Worm (Caenorhabditis elegans) whole organism, late embryonic: ENCODE measurements around the gene lgc-47.

Experiments
- C38D4.7 ChIP-seq: fragments of 200-800 bp; sonication (Bioruptor generic); optimal IDR thresholded peaks from 2 replicates; lab custom pipeline; 2018; ENCODE audit warnings: mild to moderate bottlenecking, missing genetic modification characterization, moderate library complexity, missing compliant biosample characterization
- F13H6.1 ChIP-seq: sonication (generic microtip); optimal IDR thresholded peaks from 2 replicates; lab custom pipeline; 2016; ENCODE audit warnings: missing genetic modification characterization, missing compliant biosample characterization
- K02D7.2 ChIP-seq: sonication (generic microtip); optimal IDR thresholded peaks from 2 replicates; lab custom pipeline; 2017; ENCODE audit warnings: mild to moderate bottlenecking, missing genetic modification characterization, missing compliant biosample characterization
- K09A11.1 ChIP-seq: sonication (generic microtip); optimal IDR thresholded peaks from 2 replicates; lab custom pipeline; 2017; ENCODE audit warnings: antibody characterized with exemption, mild to moderate bottlenecking, missing genetic modification characterization, missing compliant biosample characterization; ENCODE audit not compliant: insufficient read depth
- Y22D7AL.16 ChIP-seq: sonication (generic microtip); optimal IDR thresholded peaks from 2 replicates; lab custom pipeline; 2016; ENCODE audit warnings: missing genetic modification characterization, missing compliant biosample characterization
- ama-1 ChIP-seq: fragments of 150-350 bp; optimal IDR thresholded peaks from 2 replicates; lab custom pipeline; 2014
- ceh-14 ChIP-seq: sonication (generic microtip); optimal IDR thresholded peaks from 2 replicates; lab custom pipeline; 2016; ENCODE audit warnings: missing genotype, missing genetic modification characterization, missing compliant biosample characterization
- ceh-2 ChIP-seq: sonication (generic microtip); optimal IDR thresholded peaks from 2 replicates; lab custom pipeline; 2016; ENCODE audit warnings: missing genotype, missing genetic modification characterization, missing compliant biosample characterization
- ceh-22 ChIP-seq: sonication (generic microtip); optimal IDR thresholded peaks from 2 replicates; lab custom pipeline; 2017; ENCODE audit warnings: missing biosample characterization, missing genetic modification characterization
- ceh-24 ChIP-seq: sonication (generic microtip); optimal IDR thresholded peaks from 2 replicates; lab custom pipeline; 2016; ENCODE audit warnings: mild to moderate bottlenecking, missing genetic modification characterization, missing compliant biosample characterization
- ceh-30 ChIP-seq: fragments of 150-350 bp; optimal IDR thresholded peaks from 2 replicates; lab custom pipeline; 2014; ENCODE audit warnings: missing biosample characterization, missing genetic modification characterization
- ceh-34 ChIP-seq: sonication (generic microtip); optimal IDR thresholded peaks from 2 replicates; lab custom pipeline; 2016; ENCODE audit warnings: mild to moderate bottlenecking, missing genetic modification characterization, missing compliant biosample characterization
- ceh-48 ChIP-seq: sonication (generic microtip); optimal IDR thresholded peaks from 2 replicates; lab custom pipeline; 2016; ENCODE audit warnings: missing genetic modification characterization, inconsistent platforms, missing compliant biosample characterization
- ceh-6 ChIP-seq: fragments of 200-800 bp; sonication (Bioruptor generic); optimal IDR thresholded peaks from 2 replicates; lab custom pipeline; 2018; ENCODE audit warnings: mild to moderate bottlenecking, missing genetic modification characterization, missing compliant biosample characterization
- ceh-9 ChIP-seq: sonication (generic microtip); optimal IDR thresholded peaks from 2 replicates; lab custom pipeline; 2016; ENCODE audit warnings: mild to moderate bottlenecking, missing genetic modification characterization, inconsistent platforms, missing compliant biosample characterization
- dve-1 ChIP-seq: sonication (generic microtip); optimal IDR thresholded peaks from 2 replicates; lab custom pipeline; 2017; ENCODE audit warnings: antibody characterized with exemption, mild to moderate bottlenecking, missing genetic modification characterization, missing compliant biosample characterization
- elt-2 ChIP-seq: sonication (generic microtip); optimal IDR thresholded peaks from 2 replicates; lab custom pipeline; 2016; ENCODE audit warnings: missing genetic modification reagents, missing genetic modification characterization, missing compliant biosample characterization
- fkh-10 ChIP-seq: fragments of 150-350 bp; optimal IDR thresholded peaks from 2 replicates; lab custom pipeline; 2014; ENCODE audit warnings: missing biosample characterization, missing genetic modification reagents, missing genetic modification characterization
- fkh-6 ChIP-seq: sonication (generic microtip); optimal IDR thresholded peaks from 2 replicates; lab custom pipeline; 2016; ENCODE audit warnings: missing genetic modification characterization, missing compliant biosample characterization
- hlh-13 ChIP-seq: fragments of 200-800 bp; sonication (Bioruptor generic); optimal IDR thresholded peaks from 2 replicates; lab custom pipeline; 2018; ENCODE audit warnings: mild to moderate bottlenecking, missing genetic modification characterization, missing compliant biosample characterization
- hlh-15 ChIP-seq: sonication (generic microtip); optimal IDR thresholded peaks from 2 replicates; lab custom pipeline; 2016; ENCODE audit warnings: missing genetic modification characterization, missing compliant biosample characterization
- hlh-30 ChIP-seq: sonication (generic microtip); optimal IDR thresholded peaks from 2 replicates; lab custom pipeline; 2017; ENCODE audit warnings: antibody characterized with exemption, missing genetic modification characterization, missing compliant biosample characterization; ENCODE audit not compliant: insufficient read depth
- hlh-6 ChIP-seq: sonication (generic microtip); optimal IDR thresholded peaks from 2 replicates; lab custom pipeline; 2016; ENCODE audit warnings: missing genotype, missing genetic modification characterization, missing compliant biosample characterization
- hlh-8 ChIP-seq: sonication (generic microtip); optimal IDR thresholded peaks from 2 replicates; lab custom pipeline; 2016; ENCODE audit warnings: missing genotype, missing genetic modification characterization, missing compliant biosample characterization
- lim-6 ChIP-seq: sonication (generic microtip); optimal IDR thresholded peaks from 2 replicates; lab custom pipeline; 2016; ENCODE audit warnings: missing genetic modification characterization, missing compliant biosample characterization
- madf-2 ChIP-seq: sonication (generic microtip); optimal IDR thresholded peaks from 2 replicates; lab custom pipeline; 2017; ENCODE audit warnings: missing genetic modification characterization, missing compliant biosample characterization
- mec-3 ChIP-seq: sonication (generic microtip); optimal IDR thresholded peaks from 2 replicates; lab custom pipeline; 2016; ENCODE audit warnings: borderline replicate concordance, missing genetic modification characterization, missing compliant biosample characterization
- nfya-1 ChIP-seq: sonication (generic microtip); optimal IDR thresholded peaks from 2 replicates; lab custom pipeline; 2017; ENCODE audit warnings: missing genetic modification characterization, mild to moderate bottlenecking, missing compliant biosample characterization, antibody characterized with exemption, moderate library complexity
- nhr-11 ChIP-seq: fragments of 150-350 bp; optimal IDR thresholded peaks from 2 replicates; lab custom pipeline; 2014; ENCODE audit warnings: missing biosample characterization, missing genetic modification characterization
- nhr-232 ChIP-seq: sonication (generic microtip); optimal IDR thresholded peaks from 2 replicates; lab custom pipeline; 2016; ENCODE audit warnings: missing genetic modification characterization, missing compliant biosample characterization
- pag-3 ChIP-seq: sonication (generic microtip); optimal IDR thresholded peaks from 2 replicates; lab custom pipeline; 2016; ENCODE audit warnings: missing compliant biosample characterization, missing genetic modification characterization, borderline replicate concordance
- pha-4 ChIP-seq: fragments of 150-350 bp; optimal IDR thresholded peaks from 2 replicates; lab custom pipeline; 2018; ENCODE audit warnings: missing biosample characterization, missing genetic modification reagents, missing genetic modification characterization
- pqm-1 ChIP-seq: sonication (generic microtip); optimal IDR thresholded peaks from 2 replicates; lab custom pipeline; 2016; ENCODE audit warnings: missing genetic modification characterization, missing compliant biosample characterization
- ref-2 ChIP-seq: sonication (generic microtip); optimal IDR thresholded peaks from 2 replicates; lab custom pipeline; 2016; ENCODE audit warnings: missing genetic modification characterization, missing compliant biosample characterization
- rnt-1 ChIP-seq: sonication (generic microtip); optimal IDR thresholded peaks from 2 replicates; lab custom pipeline; 2016; ENCODE audit warnings: missing genetic modification characterization, missing compliant biosample characterization
- sox-4 ChIP-seq: sonication (generic microtip); optimal IDR thresholded peaks from 2 replicates; lab custom pipeline; 2017; ENCODE audit warnings: mild to moderate bottlenecking, missing genetic modification characterization, inconsistent platforms, missing compliant biosample characterization
- tbx-2 ChIP-seq: sonication (generic microtip); optimal IDR thresholded peaks from 2 replicates; lab custom pipeline; 2016; ENCODE audit warnings: missing genetic modification characterization, missing compliant biosample characterization
- ttx-3 ChIP-seq: sonication (generic microtip); optimal IDR thresholded peaks from 2 replicates; lab custom pipeline; 2016; ENCODE audit warnings: missing genetic modification reagents, missing genetic modification characterization, missing compliant biosample characterization
- unc-42 ChIP-seq: sonication (generic microtip); optimal IDR thresholded peaks from 2 replicates; lab custom pipeline; 2016; ENCODE audit warnings: missing genotype, missing genetic modification characterization, missing compliant biosample characterization
- zip-5 ChIP-seq: sonication (generic microtip); optimal IDR thresholded peaks from 2 replicates; lab custom pipeline; 2016; ENCODE audit warnings: missing genetic modification characterization, missing compliant biosample characterization
- ztf-16 ChIP-seq: sonication (generic microtip); optimal IDR thresholded peaks from 2 replicates; lab custom pipeline; 2017; ENCODE audit warnings: missing genetic modification characterization, missing compliant biosample characterization

The lgc-47 gene

ce11 chrX:9764822-9765221, 42.6 kb downstream of the lgc-47 start, which contains the start of gene slc-17.9:
Gene slc-17.9, minus strand, starts transcription at chrX:9764922.
- TF ChIP-seq unc-42 (tag; lab: Kevin White, UChicago) (no peak), hlh-30 (tag; lab: Kevin White, UChicago) (no peak), ceh-14 (tag; lab: Kevin White, UChicago) (no peak), elt-2 (tag; lab: Kevin White, UChicago) (no peak), ttx-3 (tag; lab: Kevin White, UChicago) (no peak), ceh-22 (no peak), ama-1 (lab: Kevin White, UChicago) (no peak), nfya-1 (tag; lab: Kevin White, UChicago) (no peak), ceh-30 (no peak), mec-3 (tag; lab: Kevin White, UChicago) (no peak), ceh-34 (no peak), dve-1 (tag; lab: Kevin White, UChicago) (no peak), pag-3 (no peak)

ce11 chrX:9763903-9764302, 43.6 kb downstream of the lgc-47 start:
- no peak for TF ChIP-seq hlh-8 (tag; lab: Kevin White, UChicago)
- no peak for TF ChIP-seq ceh-9
- no peak for TF ChIP-seq tbx-2 (tag; lab: Kevin White, UChicago)
- no peak for TF ChIP-seq ceh-24
- TF ChIP-seq ceh-6 (GFP tag; lab: Kevin White, UChicago), result no peak
- no peak for TF ChIP-seq pqm-1 (tag; lab: Kevin White, UChicago)
- no peak for TF ChIP-seq mec-3 (tag; lab: Kevin White, UChicago)
- TF ChIP-seq ceh-22, result no peak
- TF ChIP-seq K09A11.1 (tag; lab: Kevin White, UChicago), result no peak
- no peak for TF ChIP-seq unc-42 (tag; lab: Kevin White, UChicago)
- no peak for TF ChIP-seq ceh-2
- TF ChIP-seq hlh-13 (GFP tag; lab: Kevin White, UChicago), result no peak
- no peak for TF ChIP-seq C38D4.7 (GFP tag; lab: Kevin White, UChicago)
- TF ChIP-seq K02D7.2 (tag; lab: Kevin White, UChicago), result no peak
- no peak for TF ChIP-seq elt-2 (tag; lab: Kevin White, UChicago)
- no peak for TF ChIP-seq nhr-232 (tag; lab: Kevin White, UChicago)
- no peak for TF ChIP-seq ztf-16 (tag; lab: Kevin White, UChicago)
- TF ChIP-seq Y22D7AL.16 (tag; lab: Kevin White, UChicago), result no peak
- no peak for TF ChIP-seq pag-3
- TF ChIP-seq pha-4, result no peak

ce11 chrX:9761266-9761665, 46.2 kb downstream of the lgc-47 start, which contains the start of gene T09B9.3:
Gene T09B9.3, minus strand, starts transcription at chrX:9761366.
- TF ChIP-seq hlh-30 (tag; lab: Kevin White, UChicago), result no peak
- no peak for TF ChIP-seq ceh-22
- no peak for TF ChIP-seq ama-1 (lab: Kevin White, UChicago)
- no peak for TF ChIP-seq nhr-11 (tag; lab: Kevin White, UChicago)
- TF ChIP-seq ceh-48, result no peak

ce11 chrX:9756971-9757370, 50.5 kb downstream of the lgc-47 start, which contains the start of gene T09B9.1:
Gene T09B9.1, plus strand, starts transcription at chrX:9757271.
- TF ChIP-seq zip-5 (tag; lab: Kevin White, UChicago) (no peak), dve-1 (tag; lab: Kevin White, UChicago) (no peak), hlh-6 (tag; lab: Kevin White, UChicago) (no peak), hlh-15 (no peak), nhr-232 (tag; lab: Kevin White, UChicago) (no peak), fkh-6 (tag; lab: Kevin White, UChicago) (no peak), ceh-14 (tag; lab: Kevin White, UChicago) (no peak)

ce11 chrX:9754537-9754936, 52.9 kb downstream of the lgc-47 start:
- TF ChIP-seq ceh-22 (no peak), rnt-1 (no peak), mec-3 (tag; lab: Kevin White, UChicago) (no peak), ama-1 (lab: Kevin White, UChicago) (no peak), ref-2 (tag; lab: Kevin White, UChicago) (no peak), nhr-232 (tag; lab: Kevin White, UChicago) (no peak), dve-1 (tag; lab: Kevin White, UChicago) (no peak), lim-6 (tag; lab: Kevin White, UChicago) (no peak), ceh-2 (no peak), F13H6.1 (tag; lab: Kevin White, UChicago) (no peak), ceh-34 (no peak), sox-4 (tag; lab: Kevin White, UChicago) (no peak), madf-2 (tag; lab: Kevin White, UChicago) (no peak), hlh-15 (no peak), ceh-24 (no peak), fkh-10 (GFP tag; lab: Kevin White, UChicago) (no peak), Y22D7AL.16 (tag; lab: Kevin White, UChicago) (no peak)
